Fruit fly (Drosophila melanogaster): ENCODE results near the gene ft.

- TF ChIP-seq usp (GFP tag; optimal IDR thresholded peaks at IDR 0.05) (no peak), pan (optimal IDR thresholded peaks at IDR 0.05) (no peak)
These were observed 33.3 kb upstream of the ft start for dm6 chr2L:4254945-4255344.

All from whole organism.